Worm (Caenorhabditis elegans): ENCODE results near the gene C15H11.11.

The C15H11.11 gene

ce11 chrV:14366487-14366962, 48.8 kb upstream of the C15H11.11 start (continued):
- TF ChIP-seq mxl-3 (GFP tag; optimal IDR thresholded peaks at IDR 0.05) (peak; percentile 76), rbr-2 (tag; optimal IDR thresholded peaks at IDR 0.05) (peak; percentile 87), Y105C5A.15 (GFP tag; IDR thresholded peaks at IDR 0.05) (no peak), aly-2 (tag; optimal IDR thresholded peaks at IDR 0.05) (no peak), daf-16 (GFP tag; optimal IDR thresholded peaks at IDR 0.05) (peak; percentile 44 to 58), daf-16 (tag; optimal IDR thresholded peaks at IDR 0.05) (peak; percentile 69), saeg-2 (GFP tag; IDR thresholded peaks at IDR 0.05) (0 out of 2 replicates have a peak, but pooled peaks have one; percentile 80), zip-11 (GFP tag; IDR thresholded peaks at IDR 0.05) (no peak), ztf-11 (tag; optimal IDR thresholded peaks at IDR 0.05) (no peak), F44E2.7 (GFP tag; IDR thresholded peaks at IDR 0.05) (no peak), vab-7 (GFP tag; IDR thresholded peaks at IDR 0.05) (peak; percentile 34; the same call in 1 of the 2 replicates), dmd-9 (GFP tag; IDR thresholded peaks at IDR 0.05) (no peak), egl-27 (tag; optimal IDR thresholded peaks at IDR 0.05) (peak; percentile 58), aha-1 (tag) (peak; percentile 96), hif-1 (tag; optimal IDR thresholded peaks at IDR 0.05) (peak in 1 of 2 experiments; percentile 82), daf-12 (tag; optimal IDR thresholded peaks at IDR 0.05) (peak; percentile 46), zip-2 (tag; optimal IDR thresholded peaks at IDR 0.05) (peak; percentile 6), nhr-76 (tag; optimal IDR thresholded peaks at IDR 0.05) (no peak), mep-1 (tag; optimal IDR thresholded peaks at IDR 0.05) (peak; percentile 81), tra-1 (GFP tag; IDR thresholded peaks at IDR 0.05) (0 out of 2 replicates have a peak, but pooled peaks have one; percentile 46), pha-4 (GFP tag; IDR thresholded peaks at IDR 0.05) (peak; percentile 74; the same call in 1 of the 2 replicates), pha-4 (tag; optimal IDR thresholded peaks at IDR 0.05) (no peak), R02D3.7 (tag; optimal IDR thresholded peaks at IDR 0.05) (no peak), ceh-20 (GFP tag; IDR thresholded peaks at IDR 0.05) (peak; percentile 66; the same call in 1 of the 2 replicates), arid-1 (GFP tag; conservative IDR thresholded peaks at IDR 0.05) (peak; percentile 50; the same call in 1 of the 2 replicates), zag-1 (tag; optimal IDR thresholded peaks at IDR 0.05) (no peak), T26A8.4 (GFP tag; IDR thresholded peaks at IDR 0.05) (0 out of 2 replicates have a peak, but pooled peaks have one; percentile 66), duxl-1 (tag; optimal IDR thresholded peaks at IDR 0.05; ENCODE audit: poor library complexity) (peak; percentile 27), tag-97 (GFP tag; IDR thresholded peaks at IDR 0.05) (no peak), pqm-1 (tag; optimal IDR thresholded peaks at IDR 0.05) (no peak)

- TF ChIP-seq set-16 (GFP tag; IDR thresholded peaks at IDR 0.05), result peak; percentile 91
- peak; percentile 90 for TF ChIP-seq nhr-25 (tag; optimal IDR thresholded peaks at IDR 0.05; ENCODE audit: borderline replicate concordance, insufficient read depth)
- peak; percentile 95 for TF ChIP-seq aha-1 (tag)
- peak; percentile 41 for TF ChIP-seq dve-1 (tag; optimal IDR thresholded peaks at IDR 0.05; ENCODE audit: insufficient read depth)
- TF ChIP-seq rbr-2 (tag; optimal IDR thresholded peaks at IDR 0.05), result peak; percentile 58
- TF ChIP-seq lsy-2 (tag; optimal IDR thresholded peaks at IDR 0.05), result peak; percentile 38 to 68
- TF ChIP-seq nhr-42 (GFP tag; IDR thresholded peaks at IDR 0.05), result no peak
- TF ChIP-seq nhr-102 (tag; optimal IDR thresholded peaks at IDR 0.05), result no peak
- TF ChIP-seq mep-1 (tag; optimal IDR thresholded peaks at IDR 0.05), result peak; percentile 81
- TF ChIP-seq dpl-1 (GFP tag; optimal IDR thresholded peaks at IDR 0.05), result peak; percentile 6
- TF ChIP-seq hmg-1.1 (GFP tag; IDR thresholded peaks at IDR 0.05), result peak; percentile 84
- no peak for TF ChIP-seq F26F4.8 (GFP tag; conservative IDR thresholded peaks at IDR 0.05)
- 0 out of 2 replicates have a peak, but pooled peaks have one; percentile 46 for TF ChIP-seq tra-1 (GFP tag; IDR thresholded peaks at IDR 0.05)
- no peak for TF ChIP-seq php-3 (GFP tag; IDR thresholded peaks at IDR 0.05)
- TF ChIP-seq lin-15B (tag; optimal IDR thresholded peaks at IDR 0.05), result no peak
- peak; percentile 66 for TF ChIP-seq dmd-6 (GFP tag; IDR thresholded peaks at IDR 0.05)
- TF ChIP-seq zip-2 (tag; optimal IDR thresholded peaks at IDR 0.05), result no peak
- peak; percentile 64 to 93 for TF ChIP-seq mdl-1 (tag; optimal IDR thresholded peaks at IDR 0.05)
- TF ChIP-seq mes-2 (tag; optimal IDR thresholded peaks at IDR 0.05; ENCODE audit: poor library complexity, severe bottlenecking), result peak; percentile 65
- peak; percentile 86 for TF ChIP-seq mxl-3 (GFP tag; optimal IDR thresholded peaks at IDR 0.05)
- peak; percentile 17; the same call in 1 of the 2 replicates for TF ChIP-seq T26A8.4 (GFP tag; IDR thresholded peaks at IDR 0.05)
- TF ChIP-seq nhr-6 (tag; optimal IDR thresholded peaks at IDR 0.05), result peak; percentile 76
- TF ChIP-seq hif-1 (tag; optimal IDR thresholded peaks at IDR 0.05), result peak in 1 of 2 experiments; percentile 52
- peak; percentile 80 for TF ChIP-seq nhr-48 (tag; optimal IDR thresholded peaks at IDR 0.05)
- TF ChIP-seq daf-16 (GFP tag; optimal IDR thresholded peaks at IDR 0.05), result no peak
- peak; percentile 65 for TF ChIP-seq daf-16 (tag; optimal IDR thresholded peaks at IDR 0.05)
- TF ChIP-seq ceh-20 (GFP tag; IDR thresholded peaks at IDR 0.05), result peak; percentile 55
- no peak for TF ChIP-seq pha-4 (GFP tag; IDR thresholded peaks at IDR 0.05)
- no peak for TF ChIP-seq pha-4 (tag; optimal IDR thresholded peaks at IDR 0.05)
- peak; percentile 20 for TF ChIP-seq daf-12 (tag; optimal IDR thresholded peaks at IDR 0.05)
Measured at ce11 chrV:14368272-14369052, 46.8 kb upstream of the C15H11.11 start.

Measured in whole organism, L4 larva.